Worm (Caenorhabditis elegans): Measurements from ENCODE around the gene ZK1128.7.

The ZK1128.7 gene

ce11 chrIII:10106390-10106789 is 30.4 kb upstream of the ZK1128.7 start, which contains the start of gene srt-55:
TSS of gene srt-55 (minus strand) at chrIII:10106490.
- TF ChIP-seq let-607 (tag; optimal IDR thresholded peaks at IDR 0.05) (no peak), attf-6 (GFP tag; IDR thresholded peaks at IDR 0.05) (no peak), F33H1.4 (GFP tag; IDR thresholded peaks at IDR 0.05) (no peak), hrde-1 (tag; optimal IDR thresholded peaks at IDR 0.05; ENCODE audit: borderline replicate concordance) (no peak), dox-1 (GFP tag; IDR thresholded peaks at IDR 0.05) (no peak), Y56A3A.18 (GFP tag; IDR thresholded peaks at IDR 0.05) (no peak), F22D6.2 (tag; optimal IDR thresholded peaks at IDR 0.05) (no peak)

- TF ChIP-seq unc-130 (GFP tag; optimal IDR thresholded peaks at IDR 0.05) (no peak), nhr-27 (tag; optimal IDR thresholded peaks at IDR 0.05) (no peak), lir-1 (GFP tag; conservative IDR thresholded peaks at IDR 0.05) (no peak), snpc-4 (GFP tag; optimal IDR thresholded peaks at IDR 0.05) (no peak), snpc-4 (tag; optimal IDR thresholded peaks at IDR 0.05) (no peak), lin-54 (GFP tag; optimal IDR thresholded peaks at IDR 0.05) (no peak), B0019.2 (GFP tag; conservative IDR thresholded peaks at IDR 0.05) (no peak), ccch-3 (GFP tag; optimal IDR thresholded peaks at IDR 0.05) (no peak), mcd-1 (GFP tag; IDR thresholded peaks at IDR 0.05) (no peak), F52B5.7 (tag; optimal IDR thresholded peaks at IDR 0.05) (no peak), K11D2.4 (GFP tag; IDR thresholded peaks at IDR 0.05) (no peak), nhr-179 (tag; optimal IDR thresholded peaks at IDR 0.05) (no peak), Y67H2A.10 (GFP tag; conservative IDR thresholded peaks at IDR 0.05) (no peak), nhr-80 (tag; optimal IDR thresholded peaks at IDR 0.05) (no peak), ama-1 (optimal IDR thresholded peaks at IDR 0.05) (no peak), ama-1 (GFP tag; optimal IDR thresholded peaks at IDR 0.05) (no peak), mxl-1 (tag; optimal IDR thresholded peaks at IDR 0.05) (no peak), sptf-2 (GFP tag; optimal IDR thresholded peaks at IDR 0.05) (no peak), madf-6 (GFP tag; IDR thresholded peaks at IDR 0.05) (no peak)
Measured at ce11 chrIII:10108995-10109394, 27.8 kb upstream of the ZK1128.7 start, which contains the start of gene T16H12.9. TSS of gene T16H12.9 (plus strand) at chrIII:10109295.

ce11 chrIII:10112958-10113357 is 23.8 kb upstream of the ZK1128.7 start, which contains the start of gene vps-29:
TSS of gene vps-29 (minus strand) at chrIII:10113058.
- no peak for TF ChIP-seq ztf-3 (GFP tag; optimal IDR thresholded peaks at IDR 0.05)
- TF ChIP-seq snpc-1.1 (tag; optimal IDR thresholded peaks at IDR 0.05; ENCODE audit: insufficient read depth), result no peak
- no peak for TF ChIP-seq egl-44 (GFP tag; IDR thresholded peaks at IDR 0.05)
- no peak for TF ChIP-seq nhr-120 (GFP tag; IDR thresholded peaks at IDR 0.05)
- no peak for TF ChIP-seq bed-1 (GFP tag; IDR thresholded peaks at IDR 0.05)
- TF ChIP-seq F37B4.10 (GFP tag; IDR thresholded peaks at IDR 0.05), result no peak
- TF ChIP-seq B0035.1 (tag; optimal IDR thresholded peaks at IDR 0.05), result no peak
- no peak for TF ChIP-seq attf-5 (GFP tag; optimal IDR thresholded peaks at IDR 0.05)
- no peak for TF ChIP-seq ztf-6 (GFP tag; IDR thresholded peaks at IDR 0.05)
- no peak for TF ChIP-seq fkh-3 (tag; optimal IDR thresholded peaks at IDR 0.05)
- TF ChIP-seq dox-1 (GFP tag; IDR thresholded peaks at IDR 0.05), result no peak
- TF ChIP-seq hsf-1 (GFP tag; IDR thresholded peaks at IDR 0.05), result no peak
- no peak for TF ChIP-seq nhr-90 (tag; optimal IDR thresholded peaks at IDR 0.05)
- TF ChIP-seq madf-3 (GFP tag; IDR thresholded peaks at IDR 0.05), result no peak
- TF ChIP-seq nfyb-1 (GFP tag; IDR thresholded peaks at IDR 0.05), result no peak
- TF ChIP-seq F49E8.2 (tag; optimal IDR thresholded peaks at IDR 0.05; ENCODE audit: insufficient read depth), result no peak
